Worm (Caenorhabditis elegans): Measurements from ENCODE around the gene srg-13.

Gene srg-13

DNA sequence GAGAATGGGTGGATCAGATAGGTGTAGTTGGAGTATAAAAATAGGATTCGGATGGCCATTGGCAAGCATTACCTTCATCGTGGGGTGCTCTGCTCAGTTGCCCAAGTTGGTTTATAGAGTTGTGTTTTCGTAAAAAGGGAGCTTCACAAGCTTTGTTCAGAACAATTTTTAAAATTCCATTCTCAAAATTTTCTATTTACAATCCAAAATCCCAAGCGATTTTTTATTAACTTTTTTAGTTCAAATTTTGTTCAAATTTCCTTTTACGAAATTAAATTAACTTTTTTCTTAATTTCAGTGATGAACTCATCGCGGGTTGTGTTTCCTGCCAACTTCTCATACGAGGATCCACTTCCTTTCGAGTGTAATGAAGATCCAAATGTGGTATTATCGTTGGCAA is 5.4 kb downstream of the srg-13 start, which contains the start of gene srg-10:
srg-10 (plus strand) TSS at position 301 of the 400 bp plus-strand sequence.
- TF ChIP-seq nhr-2 (tag; optimal IDR thresholded peaks at IDR 0.05), result no peak
- TF ChIP-seq flh-1 (GFP tag; optimal IDR thresholded peaks at IDR 0.05), result no peak
- no peak for TF ChIP-seq ceh-39 (tag; optimal IDR thresholded peaks at IDR 0.05)
- TF ChIP-seq ztf-11 (tag; optimal IDR thresholded peaks at IDR 0.05), result no peak
- no peak for TF ChIP-seq bed-3 (GFP tag; optimal IDR thresholded peaks at IDR 0.05)
- no peak for TF ChIP-seq elt-1 (tag; optimal IDR thresholded peaks at IDR 0.05; ENCODE audit: borderline replicate concordance, insufficient read depth)
- TF ChIP-seq mep-1 (tag; optimal IDR thresholded peaks at IDR 0.05), result no peak
- TF ChIP-seq ceh-43 (GFP tag; optimal IDR thresholded peaks at IDR 0.05), result no peak
- no peak for TF ChIP-seq M03D4.4 (tag; optimal IDR thresholded peaks at IDR 0.05)
- TF ChIP-seq drap-1 (GFP tag; optimal IDR thresholded peaks at IDR 0.05), result no peak
- TF ChIP-seq mab-5 (tag; optimal IDR thresholded peaks at IDR 0.05), result no peak
- no peak for TF ChIP-seq ceh-83 (GFP tag; optimal IDR thresholded peaks at IDR 0.05)
- no peak for TF ChIP-seq elt-3 (tag; optimal IDR thresholded peaks at IDR 0.05)
- no peak for TF ChIP-seq sem-2 (GFP tag; optimal IDR thresholded peaks at IDR 0.05)

DNA sequence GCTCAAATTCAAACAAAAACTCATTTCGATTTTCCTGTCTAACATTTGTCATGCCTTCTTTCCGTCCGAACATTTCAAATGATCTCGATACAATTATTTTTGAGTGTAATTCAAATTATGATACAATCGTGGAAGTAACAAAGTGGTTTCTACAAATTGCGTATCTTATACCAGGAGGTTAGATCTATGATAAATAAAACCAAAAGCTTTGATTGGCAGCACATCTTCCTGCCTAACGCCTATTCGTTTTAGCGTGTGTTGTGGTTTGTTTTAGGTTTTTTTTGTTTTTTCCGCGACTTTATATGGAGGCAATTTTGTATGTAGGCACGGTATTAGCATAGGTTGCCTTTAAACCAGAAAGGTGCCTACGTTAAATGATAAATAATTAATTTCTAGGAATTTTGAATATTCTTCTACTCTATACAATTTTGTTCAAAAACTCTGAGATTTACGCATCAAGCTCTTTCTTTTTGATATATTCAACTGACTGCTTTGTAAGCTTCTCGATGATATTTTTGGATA is 8.0 kb downstream of the srg-13 start, which contains the start of gene srg-11:
srg-11 (plus strand) TSS at position 51 of the 522 bp plus-strand sequence.
- no peak for TF ChIP-seq nhr-12 (tag; optimal IDR thresholded peaks at IDR 0.05)
- no peak for TF ChIP-seq ztf-11 (tag; optimal IDR thresholded peaks at IDR 0.05)
- no peak for TF ChIP-seq ceh-43 (GFP tag; optimal IDR thresholded peaks at IDR 0.05)
- TF ChIP-seq nhr-76 (tag; optimal IDR thresholded peaks at IDR 0.05), result no peak
- no peak for TF ChIP-seq nhr-237 (tag; optimal IDR thresholded peaks at IDR 0.05)

ce11 chrIII:4687134-4687533 is 15.1 kb downstream of the srg-13 start:
- no peak for TF ChIP-seq elt-3 (tag; optimal IDR thresholded peaks at IDR 0.05)
- no peak for TF ChIP-seq sptf-1 (tag; optimal IDR thresholded peaks at IDR 0.05)
- no peak for TF ChIP-seq zip-8 (tag; optimal IDR thresholded peaks at IDR 0.05)
- peak; percentile 60 for TF ChIP-seq unc-62 (GFP tag; optimal IDR thresholded peaks at IDR 0.05)
- no peak for TF ChIP-seq mab-5 (tag; optimal IDR thresholded peaks at IDR 0.05)

ce11 chrIII:4688356-4688755 is 16.3 kb downstream of the srg-13 start, which contains the start of gene tag-243:
tag-243 (minus strand) TSS chrIII:4688456.
- TF ChIP-seq nhr-28 (tag; optimal IDR thresholded peaks at IDR 0.05), result no peak
- no peak for TF ChIP-seq mls-2 (tag; optimal IDR thresholded peaks at IDR 0.05)
- TF ChIP-seq ceh-83 (GFP tag; optimal IDR thresholded peaks at IDR 0.05), result no peak
- no peak for TF ChIP-seq bed-3 (GFP tag; optimal IDR thresholded peaks at IDR 0.05)
- no peak for TF ChIP-seq nhr-12 (tag; optimal IDR thresholded peaks at IDR 0.05)
- TF ChIP-seq ceh-43 (GFP tag; optimal IDR thresholded peaks at IDR 0.05), result no peak

DNA sequence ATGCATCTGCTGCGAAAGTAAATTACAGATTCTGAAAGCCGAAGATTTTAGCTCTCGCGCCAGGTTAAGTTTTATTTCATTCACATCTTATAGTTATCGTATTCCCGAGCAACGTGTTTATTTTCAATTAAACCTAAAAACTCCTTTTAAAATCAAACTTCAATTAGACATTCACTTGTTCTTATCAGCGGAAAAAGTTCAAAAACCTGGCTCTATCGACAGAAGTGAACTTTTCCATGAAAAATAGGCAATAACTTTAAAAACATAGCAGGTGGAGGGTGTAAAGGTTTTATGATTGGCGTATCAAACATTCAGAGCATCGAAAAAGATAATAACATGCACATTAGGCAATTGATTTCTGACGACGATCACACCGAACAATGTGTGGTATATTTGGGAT is 16.9 kb downstream of the srg-13 start, which contains the start of gene ppat-1:
ppat-1 (plus strand) TSS at position 316 of the 400 bp plus-strand sequence.
- no peak for TF ChIP-seq unc-62 (GFP tag; optimal IDR thresholded peaks at IDR 0.05)
- TF ChIP-seq unc-39 (tag; optimal IDR thresholded peaks at IDR 0.05), result no peak
- no peak for TF ChIP-seq drap-1 (GFP tag; optimal IDR thresholded peaks at IDR 0.05)
- no peak for TF ChIP-seq nhr-76 (tag; optimal IDR thresholded peaks at IDR 0.05)

DNA sequence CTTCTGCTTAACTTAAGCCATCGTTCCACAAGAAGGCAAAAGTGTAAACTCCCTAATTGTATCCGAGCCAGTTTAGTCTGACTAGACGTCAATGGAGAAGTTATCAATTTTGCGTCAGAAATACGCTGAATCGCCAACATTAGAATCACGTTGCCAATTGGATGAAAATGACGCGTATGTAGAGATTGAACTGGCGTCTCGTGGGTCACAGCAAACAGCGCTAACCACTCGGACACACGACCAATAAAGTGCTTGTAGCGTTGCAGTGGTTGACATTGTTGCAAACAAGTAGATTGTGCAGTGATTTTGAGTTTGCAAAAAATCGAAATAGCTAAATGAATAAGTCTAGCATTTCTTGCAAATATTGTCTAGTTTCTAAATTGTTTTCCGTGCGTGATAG is 17.5 kb downstream of the srg-13 start:
- peak; percentile 41 for TF ChIP-seq mep-1 (tag; optimal IDR thresholded peaks at IDR 0.05)
- peak; percentile 85 for TF ChIP-seq ceh-83 (GFP tag; optimal IDR thresholded peaks at IDR 0.05)
- no peak for TF ChIP-seq lsy-2 (tag; optimal IDR thresholded peaks at IDR 0.05)
- TF ChIP-seq mls-2 (tag; optimal IDR thresholded peaks at IDR 0.05), result peak; percentile 85
- no peak for TF ChIP-seq elt-1 (tag; optimal IDR thresholded peaks at IDR 0.05; ENCODE audit: borderline replicate concordance, insufficient read depth)
- no peak for TF ChIP-seq zip-8 (tag; optimal IDR thresholded peaks at IDR 0.05)
- peak; percentile 26 for TF ChIP-seq nhr-12 (tag; optimal IDR thresholded peaks at IDR 0.05)
- no peak for TF ChIP-seq nhr-2 (tag; optimal IDR thresholded peaks at IDR 0.05)
- TF ChIP-seq sptf-1 (tag; optimal IDR thresholded peaks at IDR 0.05), result peak; percentile 87
- peak; percentile 82 for TF ChIP-seq ham-2 (GFP tag; optimal IDR thresholded peaks at IDR 0.05)
- TF ChIP-seq sem-2 (GFP tag; optimal IDR thresholded peaks at IDR 0.05), result peak; percentile 78
- TF ChIP-seq ceh-43 (GFP tag; optimal IDR thresholded peaks at IDR 0.05), result peak; percentile 78
- peak; percentile 89 for TF ChIP-seq drap-1 (GFP tag; optimal IDR thresholded peaks at IDR 0.05)
- no peak for TF ChIP-seq ces-1 (GFP tag; optimal IDR thresholded peaks at IDR 0.05)
- peak; percentile 77 for TF ChIP-seq bed-3 (GFP tag; optimal IDR thresholded peaks at IDR 0.05)
- TF ChIP-seq pha-4 (tag; optimal IDR thresholded peaks at IDR 0.05), result peak; percentile 50
- peak; percentile 57 for TF ChIP-seq tbx-8 (GFP tag; optimal IDR thresholded peaks at IDR 0.05)
- TF ChIP-seq mab-5 (tag; optimal IDR thresholded peaks at IDR 0.05), result no peak
- TF ChIP-seq unc-120 (tag; optimal IDR thresholded peaks at IDR 0.05; ENCODE audit: poor library complexity, severe bottlenecking), result peak; percentile 71
- peak; percentile 38 for TF ChIP-seq lin-13 (tag; optimal IDR thresholded peaks at IDR 0.05)
- TF ChIP-seq cnd-1 (tag; optimal IDR thresholded peaks at IDR 0.05), result peak; percentile 93
- TF ChIP-seq lin-32 (GFP tag; optimal IDR thresholded peaks at IDR 0.05), result peak; percentile 81
- TF ChIP-seq hlh-1 (tag; optimal IDR thresholded peaks at IDR 0.05), result peak; percentile 30
- TF ChIP-seq flh-1 (GFP tag; optimal IDR thresholded peaks at IDR 0.05), result peak; percentile 72
- TF ChIP-seq M03D4.4 (tag; optimal IDR thresholded peaks at IDR 0.05), result peak; percentile 87
